Worm (Caenorhabditis elegans) whole organism, L1 larva: ENCODE measurements around the gene C27B7.9.

Experiments used
- C04F5.9 ChIP-seq: sonication (generic microtip); optimal IDR thresholded peaks from 2 replicates; lab custom pipeline; 2016; ENCODE audit warnings: missing genetic modification characterization, missing compliant biosample characterization
- efl-1 ChIP-seq, 4 experiments: fragments of 150-350 bp; optimal IDR thresholded peaks in 3 of 4; peaks in 1 of 4; 1 replicate in 1 of 4; 2 replicates in 3 of 4; lab custom pipeline; 2014; ENCODE audit warnings: missing biosample characterization in 2 of 4, missing genetic modification characterization in 2 of 4, missing genetic modification reagents in 2 of 4
- mdl-1 ChIP-seq, 2 experiments: fragments of 150-350 bp; optimal IDR thresholded peaks; 2 replicates each; lab custom pipeline; 2014 to 2017; ENCODE audit warnings: missing biosample characterization in 2 of 2, missing genetic modification characterization in 2 of 2, inconsistent platforms in 1 of 2
- mep-1 ChIP-seq: fragments of 150-350 bp; optimal IDR thresholded peaks from 2 replicates; lab custom pipeline; 2014; ENCODE audit warnings: missing biosample characterization, missing genetic modification characterization
- nhr-11 ChIP-seq: fragments of 150-350 bp; optimal IDR thresholded peaks from 2 replicates; lab custom pipeline; 2014; ENCODE audit warnings: missing biosample characterization, missing genetic modification characterization
- nhr-12 ChIP-seq: sonication (generic microtip); optimal IDR thresholded peaks from 2 replicates; lab custom pipeline; 2017; ENCODE audit warnings: missing biosample characterization, missing genetic modification characterization
- unc-62 ChIP-seq: fragments of 150-350 bp; optimal IDR thresholded peaks from 2 replicates; lab custom pipeline; 2014; ENCODE audit warnings: missing biosample characterization, missing genetic modification reagents, missing genetic modification characterization
- unc-86 ChIP-seq: sonication (generic microtip); optimal IDR thresholded peaks from 2 replicates; lab custom pipeline; 2016; ENCODE audit warnings: missing genetic modification characterization, missing compliant biosample characterization
- ztf-11 ChIP-seq, 2 experiments: sonication (generic microtip); optimal IDR thresholded peaks; 2 replicates each; lab custom pipeline; 2016 to 2017; ENCODE audit warnings: missing genetic modification characterization in 2 of 2, missing biosample characterization in 1 of 2, missing compliant biosample characterization in 1 of 2
- ztf-4 ChIP-seq: fragments of 150-350 bp; optimal IDR thresholded peaks from 2 replicates; lab custom pipeline; 2014; ENCODE audit warnings: missing biosample characterization, missing genetic modification characterization

DNA sequence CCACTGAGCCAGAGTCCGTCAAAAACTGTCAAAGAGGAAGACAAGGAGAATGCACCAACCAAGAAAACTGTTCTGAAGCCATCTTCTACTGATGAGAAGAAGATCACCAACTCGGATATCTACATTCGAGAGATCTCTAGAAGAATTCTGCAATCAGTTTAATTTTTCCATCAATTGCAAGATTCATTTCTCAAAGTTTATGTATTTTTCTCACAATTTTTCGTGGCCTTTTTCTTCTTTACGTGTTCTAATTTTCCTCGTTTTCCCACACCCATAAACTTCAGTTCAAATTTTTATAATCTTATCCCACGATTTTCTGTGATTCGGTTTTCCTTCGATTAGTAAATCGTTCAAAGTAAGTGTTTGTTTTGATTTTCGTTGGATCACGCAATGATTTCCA is 42.1 kb downstream of the C27B7.9 start, which contains the start of gene hdl-2:
- TF ChIP-seq C04F5.9 (tag; lab: Kevin White, UChicago): no peak
- no peak for TF ChIP-seq unc-62
- no peak for TF ChIP-seq nhr-11
- no peak for TF ChIP-seq ztf-11 (tag; optimal IDR thresholded peaks at IDR 0.05; lab: Kevin White, UChicago)
- TF ChIP-seq mep-1: no peak
- TF ChIP-seq unc-86 (tag; lab: Kevin White, UChicago): no peak
- no peak for TF ChIP-seq mdl-1 (tag; optimal IDR thresholded peaks at IDR 0.05; lab: Kevin White, UChicago)
- TF ChIP-seq ztf-4 (tag; lab: Kevin White, UChicago): no peak
- TF ChIP-seq efl-1 (optimal IDR thresholded peaks at IDR 0.05; lab: Kevin White, UChicago): no peak
- TF ChIP-seq efl-1 (GFP tag; optimal IDR thresholded peaks at IDR 0.05 in 1 of 2; lab: Kevin White, UChicago): no peak
- TF ChIP-seq nhr-12 (tag; lab: Kevin White, UChicago): no peak
